Worm (Caenorhabditis elegans): Measurements from ENCODE around the gene AH10.4.

- no peak for TF ChIP-seq him-1 (tag; optimal IDR thresholded peaks at IDR 0.05)
- no peak for TF ChIP-seq W03F9.2 (tag; optimal IDR thresholded peaks at IDR 0.05)
Measured at ce11 chrV:14187104-14187503, 49.4 kb upstream of the AH10.4 start.
